Worm (Caenorhabditis elegans): Measurements from ENCODE around the gene F32D8.8.

The F32D8.8 gene

ce11 chrV:10909071-10909470 is 6.5 kb upstream of the F32D8.8 start, which contains the start of gene zzz-1:
Gene zzz-1 (minus strand): TSS chrV:10909171.
- TF ChIP-seq ceh-40 (GFP tag; IDR thresholded peaks at IDR 0.05) (no peak), Y53G8AR.9 (GFP tag; conservative IDR thresholded peaks at IDR 0.05) (no peak), mes-4 (tag; optimal IDR thresholded peaks at IDR 0.05) (no peak), ztf-25 (GFP tag; IDR thresholded peaks at IDR 0.05) (no peak), hlh-26 (GFP tag; conservative IDR thresholded peaks at IDR 0.05) (no peak), lir-1 (GFP tag; conservative IDR thresholded peaks at IDR 0.05) (no peak), hsf-1 (GFP tag; IDR thresholded peaks at IDR 0.05) (no peak), attf-5 (GFP tag; optimal IDR thresholded peaks at IDR 0.05) (no peak), T26A5.8 (tag; optimal IDR thresholded peaks at IDR 0.05) (no peak), K12H6.12 (tag; optimal IDR thresholded peaks at IDR 0.05) (no peak), akir-1 (GFP tag; optimal IDR thresholded peaks at IDR 0.05) (no peak), lin-54 (GFP tag; optimal IDR thresholded peaks at IDR 0.05) (no peak), unc-62 (GFP tag; optimal IDR thresholded peaks at IDR 0.05) (no peak), F55B11.4 (tag; optimal IDR thresholded peaks at IDR 0.05; ENCODE audit: borderline replicate concordance, insufficient read depth) (no peak), cebp-1 (GFP tag; IDR thresholded peaks at IDR 0.05) (no peak), cebp-1 (tag; optimal IDR thresholded peaks at IDR 0.05) (no peak), unc-130 (GFP tag; optimal IDR thresholded peaks at IDR 0.05) (no peak), ZK185.1 (tag; optimal IDR thresholded peaks at IDR 0.05; ENCODE audit: poor library complexity, severe bottlenecking) (no peak), nfya-1 (tag; optimal IDR thresholded peaks at IDR 0.05; ENCODE audit: borderline replicate concordance, insufficient read depth) (no peak), lin-35 (GFP tag; optimal IDR thresholded peaks at IDR 0.05) (no peak), ekl-4 (GFP tag; IDR thresholded peaks at IDR 0.05) (no peak)

DNA sequence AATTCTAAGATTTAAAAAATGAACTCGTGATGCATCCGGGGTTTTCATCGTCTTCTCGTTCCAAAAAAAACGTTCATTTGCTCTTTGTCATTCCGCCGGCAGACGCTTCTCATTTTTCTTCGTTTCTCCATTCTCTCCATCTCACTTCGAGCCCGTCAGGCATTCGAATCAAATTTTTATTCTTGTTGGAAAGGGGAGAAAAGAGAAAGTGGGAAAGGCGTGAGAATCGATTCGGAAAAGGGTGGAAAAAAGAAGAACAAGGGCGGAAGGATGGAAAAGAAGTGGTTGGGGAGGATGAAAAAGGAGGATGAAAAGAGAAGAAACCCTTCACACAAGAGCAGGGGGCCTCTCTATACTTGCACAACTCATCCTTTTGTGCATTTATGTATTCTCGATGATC is 2.2 kb upstream of the F32D8.8 start:
- TF ChIP-seq somi-1 (GFP tag; optimal IDR thresholded peaks at IDR 0.05) (no peak), rec-8 (tag; optimal IDR thresholded peaks at IDR 0.05) (no peak), ama-1 (optimal IDR thresholded peaks at IDR 0.05) (no peak), ama-1 (GFP tag; optimal IDR thresholded peaks at IDR 0.05) (no peak), tlf-1 (GFP tag; optimal IDR thresholded peaks at IDR 0.05) (no peak), F37B4.10 (GFP tag; IDR thresholded peaks at IDR 0.05) (no peak), lir-1 (GFP tag; conservative IDR thresholded peaks at IDR 0.05) (no peak), B0336.3 (GFP tag; IDR thresholded peaks at IDR 0.05) (no peak), T07F8.4 (tag; optimal IDR thresholded peaks at IDR 0.05) (no peak), mxl-1 (tag; optimal IDR thresholded peaks at IDR 0.05) (no peak), atf-7 (tag; optimal IDR thresholded peaks at IDR 0.05) (no peak), lsl-1 (GFP tag; optimal IDR thresholded peaks at IDR 0.05) (no peak), nhr-27 (tag; optimal IDR thresholded peaks at IDR 0.05) (no peak), lin-54 (GFP tag; optimal IDR thresholded peaks at IDR 0.05) (no peak), dox-1 (GFP tag; IDR thresholded peaks at IDR 0.05) (no peak), nfyb-1 (GFP tag; IDR thresholded peaks at IDR 0.05) (no peak), Y53F4B.3 (GFP tag; IDR thresholded peaks at IDR 0.05) (no peak), hsf-1 (GFP tag; IDR thresholded peaks at IDR 0.05) (no peak)

DNA sequence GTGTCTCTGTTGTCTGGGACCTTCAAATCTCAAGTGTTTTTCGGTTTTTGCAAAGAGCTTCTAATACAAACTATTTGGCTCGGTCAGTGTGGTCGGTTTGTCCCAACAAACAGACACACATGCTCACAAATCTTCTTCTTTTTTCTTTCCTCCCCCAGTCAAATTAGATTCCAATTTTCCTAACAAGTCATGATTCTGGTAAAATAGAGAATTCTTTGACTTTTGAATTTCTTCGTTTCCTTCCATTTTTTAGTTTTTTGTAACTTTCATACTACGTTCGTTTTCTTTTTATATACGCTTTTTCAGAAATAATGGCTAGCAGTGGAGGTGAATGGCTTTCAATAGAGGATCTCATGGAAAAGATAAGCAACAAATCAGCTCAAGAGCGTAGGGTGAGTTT is 1.2 kb upstream of the F32D8.8 start, which contains the start of gene F32D8.15:
TSS of gene F32D8.15 (plus strand) at position 301 of the 400 bp plus-strand sequence.
- TF ChIP-seq cebp-1 (GFP tag; IDR thresholded peaks at IDR 0.05) (no peak), cebp-1 (tag; optimal IDR thresholded peaks at IDR 0.05) (no peak), ztf-3 (GFP tag; optimal IDR thresholded peaks at IDR 0.05) (no peak), madf-3 (GFP tag; IDR thresholded peaks at IDR 0.05) (no peak), unc-62 (GFP tag; optimal IDR thresholded peaks at IDR 0.05) (no peak), lin-54 (GFP tag; optimal IDR thresholded peaks at IDR 0.05) (no peak), ceh-79 (tag; optimal IDR thresholded peaks at IDR 0.05) (no peak), Y67H2A.10 (GFP tag; conservative IDR thresholded peaks at IDR 0.05) (no peak), ZK185.1 (tag; optimal IDR thresholded peaks at IDR 0.05; ENCODE audit: poor library complexity, severe bottlenecking) (no peak), Y95B8A.8 (GFP tag; IDR thresholded peaks at IDR 0.05) (no peak), aptf-2 (GFP tag; conservative IDR thresholded peaks at IDR 0.05) (no peak), ceh-27 (GFP tag; optimal IDR thresholded peaks at IDR 0.05) (no peak), C17E4.6 (GFP tag; IDR thresholded peaks at IDR 0.05) (no peak), egl-44 (GFP tag; IDR thresholded peaks at IDR 0.05) (no peak), nfyb-1 (GFP tag; IDR thresholded peaks at IDR 0.05) (no peak), ztf-22 (GFP tag; optimal IDR thresholded peaks at IDR 0.05) (no peak)
